Fruit fly (Drosophila melanogaster): ENCODE data around the gene Ir94e.

- TF ChIP-seq prd (optimal IDR thresholded peaks at IDR 0.05) (no peak), prd (GFP tag; IDR thresholded peaks at IDR 0.05) (no peak), CG12155 (GFP tag; optimal IDR thresholded peaks at IDR 0.05) (no peak), nom (GFP tag; optimal IDR thresholded peaks at IDR 0.05) (no peak), CG10267 (tag; optimal IDR thresholded peaks at IDR 0.05) (no peak), CG6254 (GFP tag; optimal IDR thresholded peaks at IDR 0.05) (no peak), CG31388 (GFP tag; optimal IDR thresholded peaks at IDR 0.05) (no peak), Med (GFP tag) (peak; percentile 13)
These were observed 21.6 kb upstream of the Ir94e start for dm6 chr3R:23383723-23384122.

Measured in whole organism, embryonic.